Fruit fly (Drosophila melanogaster) whole organism, wandering third instar larva: ENCODE results near the gene CG11360.

ENCODE experiments used
- GATAd ChIP-seq: sonication (Bioruptor generic); optimal IDR thresholded peaks from 2 replicates; lab custom pipeline; 2016; ENCODE audit warnings: missing biosample characterization, missing genetic modification characterization
- HLH106 ChIP-seq: fragments of 200-800 bp; optimal IDR thresholded peaks from 3 replicates; lab custom pipeline; 2019; ENCODE audit warnings: missing biosample characterization, mild to moderate bottlenecking, missing genetic modification characterization, moderate library complexity

DNA sequence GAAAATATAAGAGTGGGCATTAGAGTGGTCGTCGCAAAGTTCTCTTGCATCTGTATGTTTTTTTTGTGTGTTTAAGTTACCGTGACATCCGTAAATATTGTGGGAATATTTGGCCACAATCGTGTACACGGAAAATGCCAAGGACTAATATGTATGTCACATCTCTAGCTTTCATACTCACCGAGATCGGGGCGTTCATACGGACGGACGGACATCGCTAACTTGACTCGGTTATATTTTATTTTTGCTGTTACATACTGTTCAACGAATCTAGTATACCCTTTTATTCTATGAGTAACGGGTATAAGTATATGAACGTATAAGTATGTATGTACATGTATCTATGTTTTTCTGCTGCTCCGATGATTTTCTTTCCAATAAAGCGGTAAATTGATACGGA, 38.8 kb downstream of the CG11360 start:
- TF ChIP-seq HLH106, result no peak
- TF ChIP-seq GATAd, result no peak
